Fruit fly (Drosophila melanogaster) whole organism, larva: ENCODE data around the gene tHMG2.
A peak's percentile ranks its signal among the peaks of the same experiment; 100 is the strongest.

ENCODE experiments used
- noc ChIP-seq: fragments of 200-800 bp; sonication (Bioruptor generic); optimal IDR thresholded peaks from 3 replicates; lab custom pipeline; 2019; ENCODE audit warnings: missing biosample characterization, mild to moderate bottlenecking, missing genetic modification characterization, moderate library complexity

The tHMG2 gene

dm6 chr3R:22468829-22469487, 23.8 kb upstream of the tHMG2 start:
- TF ChIP-seq noc = peak; percentile 54

- TF ChIP-seq noc = no peak
Measured at dm6 chr3R:22470064-22470463, 22.7 kb upstream of the tHMG2 start.

- no peak for TF ChIP-seq noc
Measured at dm6 chr3R:22483537-22483936, 9.2 kb upstream of the tHMG2 start.

dm6 chr3R:22487037-22487492, 5.7 kb upstream of the tHMG2 start, which contains the start of gene Pfdn5:
Gene Pfdn5, plus strand, starts transcription at chr3R:22487039.
- no peak for TF ChIP-seq noc

dm6 chr3R:22488855-22489254, 3.9 kb upstream of the tHMG2 start, which contains the start of gene CG5376:
Gene CG5376, minus strand, starts transcription at chr3R:22488955.
- no peak for TF ChIP-seq noc

- TF ChIP-seq noc = no peak
Measured at dm6 chr3R:22491088-22491879, 1.5 kb upstream of the tHMG2 start, which contains the start of the genes CCT1 and tHMG1. Gene CCT1, minus strand, starts transcription at chr3R:22491439. Gene tHMG1, plus strand, starts transcription at chr3R:22491829.

dm6 chr3R:22494523-22495309, 2.0 kb downstream of the tHMG2 start:
- peak; percentile 68 for TF ChIP-seq noc

dm6 chr3R:22497025-22497424, 4.3 kb downstream of the tHMG2 start, which contains the start of gene Octbeta1R:
Gene Octbeta1R, plus strand, starts transcription at chr3R:22497215.
- TF ChIP-seq noc = no peak

- no peak for TF ChIP-seq noc
Measured at dm6 chr3R:22503630-22504029, 10.9 kb downstream of the tHMG2 start.

dm6 chr3R:22515384-22515783, 22.6 kb downstream of the tHMG2 start:
- TF ChIP-seq noc = no peak

dm6 chr3R:22518285-22518684, 25.5 kb downstream of the tHMG2 start:
- TF ChIP-seq noc = peak; percentile 70

- TF ChIP-seq noc = no peak
Measured at dm6 chr3R:22518760-22519159, 26.0 kb downstream of the tHMG2 start.

dm6 chr3R:22520481-22520880, 27.7 kb downstream of the tHMG2 start:
- TF ChIP-seq noc = peak; percentile 33

dm6 chr3R:22522042-22522441, 29.3 kb downstream of the tHMG2 start:
- no peak for TF ChIP-seq noc

- peak; percentile 32 for TF ChIP-seq noc
Measured at dm6 chr3R:22522859-22523258, 30.1 kb downstream of the tHMG2 start.

- TF ChIP-seq noc = no peak
Measured at dm6 chr3R:22524344-22525072, 31.8 kb downstream of the tHMG2 start.
